Worm (Caenorhabditis elegans) whole organism, midembryonic: ENCODE data around the gene parg-1.

Experiments used
- flt-1 ChIP-seq: fragments of 200-800 bp; sonication (Bioruptor generic); IDR thresholded peaks from 2 replicates; pipeline ENCODE4 v1.3.6; 2022; ENCODE audit warnings: missing genetic modification characterization, missing compliant biosample characterization
- tab-1 ChIP-seq: fragments of 200-800 bp; sonication (Bioruptor generic); IDR thresholded peaks from 2 replicates; pipeline ENCODE4 v1.3.6; 2022; ENCODE audit warnings: missing genetic modification characterization, missing compliant biosample characterization
- ztf-29 ChIP-seq: fragments of 200-800 bp; sonication (Bioruptor generic); IDR thresholded peaks from 2 replicates; pipeline ENCODE4 v1.3.6; 2022; ENCODE audit warnings: missing genetic modification reagents, missing genetic modification characterization, missing compliant biosample characterization

DNA sequence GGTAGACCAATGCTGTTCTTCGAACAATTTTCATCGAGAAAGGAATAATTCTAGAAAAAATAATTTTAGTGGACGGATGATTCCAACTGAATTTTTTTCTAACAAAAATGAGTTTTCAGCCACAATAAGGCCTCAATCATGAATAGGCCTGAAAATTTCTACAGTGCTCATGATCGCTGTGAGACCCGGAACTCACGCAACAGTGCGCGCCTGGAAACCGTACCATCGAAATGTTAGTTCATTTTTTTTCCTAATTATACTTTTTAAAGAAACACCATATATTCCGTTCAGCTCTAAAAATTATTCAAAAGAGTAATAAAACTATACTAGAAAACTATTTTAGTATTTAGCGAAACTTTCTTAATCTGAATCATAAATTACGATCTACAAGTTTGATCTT, 21.1 kb upstream of the parg-1 start:
- TF ChIP-seq tab-1 (GFP tag; lab: Robert Waterston, UW) (no peak), ztf-29 (GFP tag; lab: Robert Waterston, UW) (no peak), flt-1 (no peak)
